Worm (Caenorhabditis elegans) whole organism, early embryonic: ENCODE measurements around the gene ZK616.2.
A peak's percentile ranks its signal among the peaks of the same experiment; 100 is the strongest.

Experiments
- B0310.2 ChIP-seq: sonication (generic microtip); optimal IDR thresholded peaks from 2 replicates; lab custom pipeline; 2016; ENCODE audit warnings: mild to moderate bottlenecking, missing genetic modification characterization, missing compliant biosample characterization
- F13C5.2 ChIP-seq: sonication (generic microtip); optimal IDR thresholded peaks from 2 replicates; lab custom pipeline; 2017; ENCODE audit warnings: mild to moderate bottlenecking, missing genetic modification characterization, inconsistent platforms, missing compliant biosample characterization
- ama-1 ChIP-seq: fragments of 150-350 bp; optimal IDR thresholded peaks from 2 replicates; lab custom pipeline; 2014
- ceh-36 ChIP-seq: sonication (generic microtip); optimal IDR thresholded peaks from 2 replicates; lab custom pipeline; 2016; ENCODE audit warnings: missing genetic modification characterization, inconsistent platforms, missing compliant biosample characterization
- hmg-4 ChIP-seq: fragments of 200-800 bp; sonication (Bioruptor generic); optimal IDR thresholded peaks from 2 replicates; lab custom pipeline; 2018; ENCODE audit warnings: mild to moderate bottlenecking, missing genetic modification characterization, missing compliant biosample characterization
- pes-1 ChIP-seq: fragments of 200-800 bp; sonication (Bioruptor generic); IDR thresholded peaks from 2 replicates; pipeline ENCODE4 v1.3.6; 2022; ENCODE audit warnings: missing genetic modification reagents, missing genetic modification characterization, missing compliant biosample characterization
- sea-1 ChIP-seq: fragments of 200-800 bp; sonication (Bioruptor generic); conservative IDR thresholded peaks from 2 replicates; pipeline ENCODE4 v1.3.6; 2022; ENCODE audit warnings: missing genetic modification characterization, missing compliant biosample characterization
- tra-4 ChIP-seq: sonication (generic microtip); optimal IDR thresholded peaks from 2 replicates; lab custom pipeline; 2017; ENCODE audit warnings: missing genetic modification characterization, missing compliant biosample characterization

- no peak for TF ChIP-seq B0310.2
- no peak for TF ChIP-seq pes-1
- no peak for TF ChIP-seq tra-4 (tag; lab: Kevin White, UChicago)
- no peak for TF ChIP-seq ceh-36 (tag; lab: Kevin White, UChicago)
- TF ChIP-seq ama-1 = no peak
- no peak for TF ChIP-seq sea-1 (GFP tag; lab: Robert Waterston, UW)
- TF ChIP-seq F13C5.2 (tag; lab: Kevin White, UChicago) = peak; percentile 20
- TF ChIP-seq hmg-4 (GFP tag; lab: Kevin White, UChicago) = no peak
Measured at ce11 chrIV:5394687-5395086, 3.0 kb upstream of the ZK616.2 start, which contains the start of the genes perm-3 and swsn-6.
